Worm (Caenorhabditis elegans): ENCODE results near the gene cest-5.1.

DNA sequence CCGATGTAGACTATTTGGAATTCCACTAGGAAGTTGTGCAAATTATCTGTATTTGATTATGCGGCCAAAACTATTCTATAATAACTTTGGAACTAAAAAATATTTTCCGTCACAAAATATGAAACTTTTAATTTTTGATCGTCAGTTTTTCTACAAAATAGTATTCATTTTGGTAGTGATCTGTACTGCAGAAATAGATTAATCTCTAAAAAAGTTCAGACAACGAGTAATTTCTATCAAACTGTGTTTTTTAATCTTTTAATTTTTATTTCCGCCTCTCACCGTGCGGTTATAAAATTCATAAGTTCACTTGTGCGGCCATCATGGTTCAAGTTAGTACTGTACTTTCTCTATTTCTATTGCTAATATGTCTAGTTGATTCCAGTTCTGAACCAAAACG is 6.7 kb upstream of the cest-5.1 start, which contains the start of gene C01B10.7:
- TF ChIP-seq mbf-1 (tag; optimal IDR thresholded peaks at IDR 0.05) = no peak
- TF ChIP-seq peb-1 (tag; optimal IDR thresholded peaks at IDR 0.05) = no peak
- no peak for TF ChIP-seq nhr-11 (tag; optimal IDR thresholded peaks at IDR 0.05)
- TF ChIP-seq elt-1 (tag; optimal IDR thresholded peaks at IDR 0.05) = no peak
- no peak for TF ChIP-seq aly-2 (tag; optimal IDR thresholded peaks at IDR 0.05)
- TF ChIP-seq fos-1 (tag; optimal IDR thresholded peaks at IDR 0.05) = no peak
- TF ChIP-seq nhr-12 (tag; optimal IDR thresholded peaks at IDR 0.05) = no peak
- no peak for TF ChIP-seq ZK546.5 (tag; optimal IDR thresholded peaks at IDR 0.05)
- TF ChIP-seq nhr-129 (tag; optimal IDR thresholded peaks at IDR 0.05) = no peak
- no peak for TF ChIP-seq unc-62 (GFP tag; optimal IDR thresholded peaks at IDR 0.05)
